Worm (Caenorhabditis elegans): Measurements from ENCODE around the gene K09C6.10.

- TF ChIP-seq unc-62 (GFP tag; optimal IDR thresholded peaks at IDR 0.05) (no peak), nhr-27 (tag; optimal IDR thresholded peaks at IDR 0.05) (no peak), sea-2 (GFP tag; IDR thresholded peaks at IDR 0.05) (no peak), F10E7.11 (tag; optimal IDR thresholded peaks at IDR 0.05) (no peak), nfyb-1 (GFP tag; IDR thresholded peaks at IDR 0.05) (no peak), Y56A3A.18 (GFP tag; IDR thresholded peaks at IDR 0.05) (no peak), athp-1 (tag; optimal IDR thresholded peaks at IDR 0.05) (no peak), let-607 (tag; optimal IDR thresholded peaks at IDR 0.05) (no peak), D2030.7 (GFP tag; IDR thresholded peaks at IDR 0.05) (no peak), ztf-22 (GFP tag; optimal IDR thresholded peaks at IDR 0.05) (no peak), pha-4 (tag; optimal IDR thresholded peaks at IDR 0.05) (no peak), snpc-3.4 (tag; optimal IDR thresholded peaks at IDR 0.05) (no peak)
These were observed 45.1 kb downstream of the K09C6.10 start, which contains the start of gene srj-38 for ce11 chrV:884324-884723.
